Fruit fly (Drosophila melanogaster) S2 (cell line): ENCODE data around the gene CG13031.

Experiments used
- CG8478 ChIP-seq: fragments of >200 bp; optimal IDR thresholded peaks from 2 replicates; lab custom pipeline; 2018
- CTCF ChIP-seq, 2 experiments: fragments of >200 bp; optimal IDR thresholded peaks; 2 replicates each; lab custom pipeline; 2018

dm6 chr3L:16758504-16759109, 33.9 kb downstream of the CG13031 start:
- no peak for TF ChIP-seq CG8478
- TF ChIP-seq CTCF (optimal IDR thresholded peaks at IDR 0.05; lab: Kevin White, UChicago), result no peak
